Worm (Caenorhabditis elegans): Measurements from ENCODE around the gene K08D10.13.

- no peak for TF ChIP-seq snpc-4 (tag; optimal IDR thresholded peaks at IDR 0.05)
- no peak for TF ChIP-seq fos-1 (tag; optimal IDR thresholded peaks at IDR 0.05)
- no peak for TF ChIP-seq sdz-12 (GFP tag; optimal IDR thresholded peaks at IDR 0.05)
- TF ChIP-seq php-3 (GFP tag; IDR thresholded peaks at IDR 0.05) = no peak
- TF ChIP-seq R02D3.7 (tag; optimal IDR thresholded peaks at IDR 0.05) = no peak
- no peak for TF ChIP-seq dpl-1 (GFP tag; optimal IDR thresholded peaks at IDR 0.05)
- no peak for TF ChIP-seq nhr-76 (tag; optimal IDR thresholded peaks at IDR 0.05)
- no peak for TF ChIP-seq unc-130 (GFP tag; optimal IDR thresholded peaks at IDR 0.05)
Observed at ce11 chrIV:4210868-4211267, 39.5 kb upstream of the K08D10.13 start.

Data from whole organism, L4 larva.